Fruit fly (Drosophila melanogaster): Measurements from ENCODE around the gene Toll-6.

Gene Toll-6

dm6 chr3L:15321001-15321438, 15.5 kb upstream of the Toll-6 start (continued):
- TF ChIP-seq dimm (GFP tag; IDR thresholded peaks at IDR 0.05) = no peak
- no peak for TF ChIP-seq Sox100B (GFP tag; optimal IDR thresholded peaks at IDR 0.05)
- no peak for TF ChIP-seq CG31388 (GFP tag; optimal IDR thresholded peaks at IDR 0.05)
- no peak for TF ChIP-seq Rx (GFP tag; IDR thresholded peaks at IDR 0.05)
- TF ChIP-seq ac (GFP tag; optimal IDR thresholded peaks at IDR 0.05) = peak; percentile 65
- no peak for TF ChIP-seq CG43689 (GFP tag; IDR thresholded peaks at IDR 0.05)
- TF ChIP-seq CG12071 (GFP tag; optimal IDR thresholded peaks at IDR 0.05) = no peak
- TF ChIP-seq Optix (GFP tag; IDR thresholded peaks at IDR 0.05) = no peak
- no peak for TF ChIP-seq Abd-B (GFP tag; optimal IDR thresholded peaks at IDR 0.05)
- no peak for TF ChIP-seq zfh2 (GFP tag; optimal IDR thresholded peaks at IDR 0.05)
- TF ChIP-seq CG5180 (GFP tag; optimal IDR thresholded peaks at IDR 0.05) = no peak
- no peak for TF ChIP-seq CkIIα-i1 (GFP tag; IDR thresholded peaks at IDR 0.05)
- no peak for TF ChIP-seq Myb (GFP tag; optimal IDR thresholded peaks at IDR 0.05)
- no peak for TF ChIP-seq CG6765 (GFP tag; optimal IDR thresholded peaks at IDR 0.05)
- TF ChIP-seq Pdp1 (GFP tag; optimal IDR thresholded peaks at IDR 0.05) = peak in 1 of 2 experiments; percentile 17
- peak; percentile 43 for TF ChIP-seq CoRest (tag; optimal IDR thresholded peaks at IDR 0.05)
- TF ChIP-seq Lhr (GFP tag; optimal IDR thresholded peaks at IDR 0.05) = no peak
- peak; percentile 86 for TF ChIP-seq CG10979 (tag; optimal IDR thresholded peaks at IDR 0.05)
- no peak for TF ChIP-seq CG6791 (GFP tag; IDR thresholded peaks at IDR 0.05; ENCODE audit: partially characterized antibody)
- TF ChIP-seq MTF-1 (GFP tag; optimal IDR thresholded peaks at IDR 0.05; ENCODE audit: borderline replicate concordance) = no peak
- no peak for TF ChIP-seq CG13424 (tag; optimal IDR thresholded peaks at IDR 0.05)
- no peak for TF ChIP-seq prd (optimal IDR thresholded peaks at IDR 0.05)
- TF ChIP-seq prd (GFP tag; IDR thresholded peaks at IDR 0.05) = peak; percentile 79
- no peak for TF ChIP-seq Dfd (GFP tag; optimal IDR thresholded peaks at IDR 0.05)
- no peak for TF ChIP-seq Aef1 (GFP tag; IDR thresholded peaks at IDR 0.05)
- TF ChIP-seq CG4854 (GFP tag; optimal IDR thresholded peaks at IDR 0.05) = no peak
- no peak for TF ChIP-seq CG3281 (GFP tag; optimal IDR thresholded peaks at IDR 0.05)
- TF ChIP-seq grau (tag; optimal IDR thresholded peaks at IDR 0.05) = peak; percentile 48
- no peak for TF ChIP-seq ab (GFP tag; optimal IDR thresholded peaks at IDR 0.05)
- no peak for TF ChIP-seq Nf-YC (tag; optimal IDR thresholded peaks at IDR 0.05)
- no peak for TF ChIP-seq HLH4C (GFP tag; IDR thresholded peaks at IDR 0.05; ENCODE audit: partially characterized antibody)
- no peak for TF ChIP-seq CG9609 (GFP tag; optimal IDR thresholded peaks at IDR 0.05)
- no peak for TF ChIP-seq hbn (GFP tag; IDR thresholded peaks at IDR 0.05; ENCODE audit: partially characterized antibody)
- no peak for TF ChIP-seq Dek (tag; optimal IDR thresholded peaks at IDR 0.05)
- no peak for TF ChIP-seq ap (GFP tag; IDR thresholded peaks at IDR 0.05)
- TF ChIP-seq cas (GFP tag; IDR thresholded peaks at IDR 0.05) = no peak
- TF ChIP-seq CG1792 (GFP tag; optimal IDR thresholded peaks at IDR 0.05) = no peak
- TF ChIP-seq Xrp1 (GFP tag; IDR thresholded peaks at IDR 0.05) = peak; percentile 76
- TF ChIP-seq Ravus (GFP tag; IDR thresholded peaks at IDR 0.05) = no peak
- peak; percentile 12 for TF ChIP-seq CG10209 (GFP tag; optimal IDR thresholded peaks at IDR 0.05)
- no peak for TF ChIP-seq sens-2 (GFP tag; IDR thresholded peaks at IDR 0.05)
- no peak for TF ChIP-seq knrl (GFP tag; IDR thresholded peaks at IDR 0.05; ENCODE audit: partially characterized antibody)
- TF ChIP-seq CG16863 (GFP tag; optimal IDR thresholded peaks at IDR 0.05) = no peak
- TF ChIP-seq inv (GFP tag; IDR thresholded peaks at IDR 0.05; ENCODE audit: partially characterized antibody) = no peak
- no peak for TF ChIP-seq CHES-1-like (GFP tag; optimal IDR thresholded peaks at IDR 0.05)
- TF ChIP-seq seq (GFP tag; IDR thresholded peaks at IDR 0.05) = no peak
- peak; percentile 87 for TF ChIP-seq CG4404 (GFP tag; IDR thresholded peaks at IDR 0.05)
- TF ChIP-seq gsb (GFP tag; IDR thresholded peaks at IDR 0.05) = no peak
- TF ChIP-seq CG11247 (GFP tag; IDR thresholded peaks at IDR 0.05) = no peak
- TF ChIP-seq ci (GFP tag; IDR thresholded peaks at IDR 0.05) = no peak
- no peak for TF ChIP-seq CG12942 (GFP tag; optimal IDR thresholded peaks at IDR 0.05)
- TF ChIP-seq kah (GFP tag; optimal IDR thresholded peaks at IDR 0.05) = no peak

All from whole organism, embryonic.